Worm (Caenorhabditis elegans) whole organism, L4 larva: ENCODE measurements around the gene Y55F3BL.6.

ENCODE experiments used
- F10B5.3 ChIP-seq: sonication (generic microtip); optimal IDR thresholded peaks from 2 replicates; lab custom pipeline; 2016; ENCODE audit warnings: mild to moderate bottlenecking, missing genetic modification characterization, missing compliant biosample characterization
- F44E2.7 ChIP-seq: fragments of 200-800 bp; sonication (Bioruptor generic); IDR thresholded peaks from 2 replicates; pipeline ENCODE4 v2.1.2; 2022; ENCODE audit warnings: missing genetic modification characterization, missing compliant biosample characterization
- T20F7.1 ChIP-seq: fragments of 200-800 bp; sonication (Bioruptor generic); optimal IDR thresholded peaks from 2 replicates; lab custom pipeline; 2018; ENCODE audit warnings: mild to moderate bottlenecking, missing genetic modification characterization, missing compliant biosample characterization
- Y105C5A.15 ChIP-seq: fragments of 200-800 bp; sonication (Bioruptor generic); IDR thresholded peaks from 2 replicates; pipeline ENCODE4 v1.3.6; 2022; ENCODE audit warnings: missing genetic modification characterization, missing compliant biosample characterization
- Y48G9A.11 ChIP-seq: fragments of 200-800 bp; sonication (Bioruptor generic); IDR thresholded peaks from 2 replicates; pipeline ENCODE4 v1.3.6; 2022; ENCODE audit warnings: missing genetic modification reagents, missing genetic modification characterization, missing compliant biosample characterization
- Y5F2A.4 ChIP-seq: fragments of 200-800 bp; sonication (Bioruptor generic); optimal IDR thresholded peaks from 2 replicates; lab custom pipeline; 2018; ENCODE audit warnings: mild to moderate bottlenecking, missing genetic modification characterization, missing compliant biosample characterization
- ZK546.5 ChIP-seq, 2 experiments: sonication (generic microtip); optimal IDR thresholded peaks; 2 replicates each; lab custom pipeline; 2017; ENCODE audit warnings: missing biosample characterization in 2 of 2, missing genetic modification characterization in 2 of 2
- aha-1 ChIP-seq: fragments of 150-350 bp; peaks from one replicate; lab custom pipeline; 2014; ENCODE audit warnings: missing biosample characterization, missing genetic modification characterization
- ama-1 ChIP-seq: fragments of 150-350 bp; optimal IDR thresholded peaks from 2 replicates; lab custom pipeline; 2014; ENCODE audit warnings: inconsistent platforms, mixed read lengths
- ceh-20 ChIP-seq: fragments of 200-800 bp; sonication (Bioruptor generic); IDR thresholded peaks from 2 replicates; pipeline ENCODE4 v1.3.6; 2022; ENCODE audit warnings: missing genetic modification reagents, missing genetic modification characterization, missing compliant biosample characterization
- ceh-28 ChIP-seq: fragments of 150-350 bp; optimal IDR thresholded peaks from 2 replicates; lab custom pipeline; 2014; ENCODE audit warnings: missing biosample characterization, missing genetic modification reagents, missing genetic modification characterization
- ceh-62 ChIP-seq: sonication (generic microtip); optimal IDR thresholded peaks from 2 replicates; lab custom pipeline; 2017; ENCODE audit warnings: missing biosample characterization, missing genetic modification characterization
- ceh-82 ChIP-seq: sonication (generic microtip); optimal IDR thresholded peaks from 2 replicates; lab custom pipeline; 2017; ENCODE audit warnings: missing biosample characterization, missing genetic modification characterization
- dmd-6 ChIP-seq: fragments of 200-800 bp; sonication (Bioruptor generic); IDR thresholded peaks from 2 replicates; pipeline ENCODE4 v1.3.6; 2022; ENCODE audit warnings: missing genetic modification reagents, missing genetic modification characterization, missing compliant biosample characterization
- duxl-1 ChIP-seq: sonication (generic microtip); optimal IDR thresholded peaks from 2 replicates; lab custom pipeline; 2016; ENCODE audit warnings: mild to moderate bottlenecking, missing genetic modification characterization, moderate library complexity, missing compliant biosample characterization; ENCODE audit not compliant: poor library complexity
- dve-1 ChIP-seq: sonication (generic microtip); optimal IDR thresholded peaks from 2 replicates; lab custom pipeline; 2017; ENCODE audit warnings: antibody characterized with exemption, mild to moderate bottlenecking, missing genetic modification characterization, missing compliant biosample characterization; ENCODE audit not compliant: insufficient read depth
- egl-27 ChIP-seq: sonication (generic microtip); optimal IDR thresholded peaks from 3 replicates; lab custom pipeline; 2017; ENCODE audit warnings: missing biosample characterization, missing genetic modification reagents, missing genetic modification characterization
- egl-43 ChIP-seq: fragments of 200-800 bp; sonication (Bioruptor generic); IDR thresholded peaks from 2 replicates; pipeline ENCODE4 v1.3.6; 2022; ENCODE audit warnings: missing genetic modification reagents, missing genetic modification characterization, missing compliant biosample characterization
- fkh-10 ChIP-seq: fragments of 150-350 bp; optimal IDR thresholded peaks from 2 replicates; lab custom pipeline; 2014; ENCODE audit warnings: missing biosample characterization, missing genetic modification reagents, missing genetic modification characterization
- gei-8 ChIP-seq: fragments of 200-800 bp; sonication (Bioruptor generic); optimal IDR thresholded peaks from 2 replicates; lab custom pipeline; 2018; ENCODE audit warnings: mild to moderate bottlenecking, missing genetic modification characterization, missing compliant biosample characterization
- hif-1 ChIP-seq, 2 experiments: sonication (generic microtip); optimal IDR thresholded peaks; 2 replicates each; lab custom pipeline; 2016 to 2017; ENCODE audit warnings: missing compliant biosample characterization in 2 of 2, missing genetic modification characterization in 2 of 2, missing genetic modification reagents in 2 of 2, missing genotype in 2 of 2, mild to moderate bottlenecking in 1 of 2
- hlh-30 ChIP-seq: sonication (generic microtip); optimal IDR thresholded peaks from 2 replicates; lab custom pipeline; 2017; ENCODE audit warnings: antibody characterized with exemption, mild to moderate bottlenecking, missing genetic modification characterization, missing compliant biosample characterization; ENCODE audit not compliant: insufficient read depth
- lir-3 ChIP-seq: sonication (generic microtip); optimal IDR thresholded peaks from 2 replicates; lab custom pipeline; 2016; ENCODE audit warnings: mild to moderate bottlenecking, missing genetic modification characterization, missing compliant biosample characterization
- lsy-2 ChIP-seq, 2 experiments: fragments of 150-350 bp in 1 of 2; sonication (generic microtip) in 1 of 2; optimal IDR thresholded peaks; 2 replicates each; lab custom pipeline; 2014 to 2017; ENCODE audit warnings: missing biosample characterization in 2 of 2, missing genetic modification characterization in 2 of 2
- mdl-1 ChIP-seq, 2 experiments: fragments of 150-350 bp in 1 of 2; sonication (generic microtip) in 1 of 2; optimal IDR thresholded peaks; 2 replicates each; lab custom pipeline; 2014 to 2017; ENCODE audit warnings: missing biosample characterization in 2 of 2, missing genetic modification characterization in 2 of 2
- mdt-29 ChIP-seq: fragments of 200-800 bp; sonication (Bioruptor generic); IDR thresholded peaks from 2 replicates; pipeline ENCODE4 v1.3.6; 2022; ENCODE audit warnings: missing genetic modification reagents, missing genetic modification characterization, missing compliant biosample characterization
- nhr-111 ChIP-seq: fragments of 200-800 bp; sonication (Bioruptor generic); optimal IDR thresholded peaks from 2 replicates; lab custom pipeline; 2018; ENCODE audit warnings: mild to moderate bottlenecking, missing genetic modification characterization, missing compliant biosample characterization
- nhr-237 ChIP-seq: sonication (generic microtip); optimal IDR thresholded peaks from 2 replicates; lab custom pipeline; 2017; ENCODE audit warnings: missing biosample characterization, missing genetic modification characterization
- nhr-48 ChIP-seq: sonication (generic microtip); optimal IDR thresholded peaks from 2 replicates; lab custom pipeline; 2016; ENCODE audit warnings: mild to moderate bottlenecking, missing genetic modification characterization, missing compliant biosample characterization
- pqm-1 ChIP-seq: sonication (generic microtip); optimal IDR thresholded peaks from 2 replicates; lab custom pipeline; 2017; ENCODE audit warnings: missing biosample characterization, missing genetic modification characterization
- saeg-2 ChIP-seq: fragments of 200-800 bp; sonication (Bioruptor generic); IDR thresholded peaks from 2 replicates; pipeline ENCODE4 v1.3.6; 2022; ENCODE audit warnings: missing genetic modification reagents, missing genetic modification characterization, missing compliant biosample characterization
- snpc-1.2 ChIP-seq: fragments of 200-800 bp; sonication (Bioruptor generic); IDR thresholded peaks from 2 replicates; pipeline ENCODE4 v1.3.6; 2022; ENCODE audit warnings: missing genetic modification reagents, missing genetic modification characterization, missing compliant biosample characterization
- spr-3 ChIP-seq: fragments of 200-800 bp; sonication (Bioruptor generic); optimal IDR thresholded peaks from 2 replicates; lab custom pipeline; 2018; ENCODE audit warnings: mild to moderate bottlenecking, missing genetic modification characterization, missing compliant biosample characterization
- tag-97 ChIP-seq: fragments of 200-800 bp; sonication (Bioruptor generic); IDR thresholded peaks from 2 replicates; pipeline ENCODE4 v1.3.6; 2022; ENCODE audit warnings: missing genetic modification characterization, missing compliant biosample characterization
- vab-7 ChIP-seq: fragments of 200-800 bp; sonication (Bioruptor generic); IDR thresholded peaks from 2 replicates; pipeline ENCODE4 v1.3.6; 2022; ENCODE audit warnings: missing genetic modification reagents, missing genetic modification characterization, missing compliant biosample characterization
- zip-11 ChIP-seq: fragments of 200-800 bp; sonication (Bioruptor generic); IDR thresholded peaks from 2 replicates; pipeline ENCODE4 v1.3.6; 2022; ENCODE audit warnings: missing genetic modification characterization, missing compliant biosample characterization
- zip-2 ChIP-seq: fragments of 150-350 bp; optimal IDR thresholded peaks from 2 replicates; lab custom pipeline; 2014; ENCODE audit warnings: missing biosample characterization, missing genetic modification characterization
- ztf-7 ChIP-seq: fragments of 150-350 bp; optimal IDR thresholded peaks from 2 replicates; lab custom pipeline; 2014; ENCODE audit warnings: missing biosample characterization, missing genetic modification characterization

The Y55F3BL.6 gene

ce11 chrIV:828427-828826, 21.6 kb upstream of the Y55F3BL.6 start (continued):
- TF ChIP-seq mdl-1 (tag; optimal IDR thresholded peaks at IDR 0.05; lab: Kevin White, UChicago) (peak in 1 of 2 experiments; percentile 64), pqm-1 (no peak), ceh-82 (tag; lab: Kevin White, UChicago) (no peak), nhr-237 (no peak), T20F7.1 (GFP tag; lab: Kevin White, UChicago) (peak; percentile 24), egl-43 (no peak), Y48G9A.11 (GFP tag; lab: Robert Waterston, UW) (no peak), ceh-62 (tag; lab: Kevin White, UChicago) (no peak), vab-7 (GFP tag; lab: Robert Waterston, UW) (no peak), tag-97 (GFP tag; lab: Robert Waterston, UW) (no peak), ztf-7 (tag; lab: Kevin White, UChicago) (no peak), nhr-111 (no peak), gei-8 (GFP tag; lab: Kevin White, UChicago) (no peak), ceh-28 (tag; lab: Kevin White, UChicago) (no peak), fkh-10 (GFP tag; lab: Kevin White, UChicago) (peak; percentile 42), duxl-1 (tag; lab: Kevin White, UChicago) (no peak), egl-27 (no peak), Y105C5A.15 (GFP tag; lab: Robert Waterston, UW) (no peak), ZK546.5 (tag; optimal IDR thresholded peaks at IDR 0.05; lab: Kevin White, UChicago) (no peak), lir-3 (tag; lab: Kevin White, UChicago) (no peak), saeg-2 (no peak), spr-3 (GFP tag; lab: Kevin White, UChicago) (no peak), dve-1 (peak; percentile 62), hlh-30 (tag; lab: Kevin White, UChicago) (peak; percentile 64), zip-2 (tag; lab: Kevin White, UChicago) (peak; percentile 10), lsy-2 (tag; optimal IDR thresholded peaks at IDR 0.05; lab: Kevin White, UChicago) (peak in 1 of 2 experiments; percentile 85)
- TF ChIP-seq, all 104 proteins: peak for 19

- TF ChIP-seq hif-1 (tag; optimal IDR thresholded peaks at IDR 0.05; lab: Kevin White, UChicago) (peak in 1 of 2 experiments; percentile 76), Y5F2A.4 (no peak), hlh-30 (tag; lab: Kevin White, UChicago) (peak; percentile 41), aha-1 (tag; lab: Kevin White, UChicago) (peak; percentile 67)
These were observed 19.3 kb upstream of the Y55F3BL.6 start for ce11 chrIV:826145-826544.

ce11 chrIV:824854-825253, 18.0 kb upstream of the Y55F3BL.6 start, which contains the start of gene zipt-15:
zipt-15 (minus strand) TSS chrIV:824954.
- TF ChIP-seq nhr-48 (tag; lab: Kevin White, UChicago) = no peak
- no peak for TF ChIP-seq nhr-237
- TF ChIP-seq F44E2.7 (GFP tag; lab: Robert Waterston, UW) = no peak
- no peak for TF ChIP-seq spr-3 (GFP tag; lab: Kevin White, UChicago)
- TF ChIP-seq ama-1 (lab: Kevin White, UChicago) = no peak
- no peak for TF ChIP-seq ceh-20 (GFP tag; lab: Robert Waterston, UW)
- TF ChIP-seq mdt-29 (GFP tag; lab: Robert Waterston, UW) = no peak
- no peak for TF ChIP-seq F10B5.3 (tag; lab: Kevin White, UChicago)
- no peak for TF ChIP-seq dmd-6 (GFP tag; lab: Robert Waterston, UW)
- no peak for TF ChIP-seq nhr-111
- no peak for TF ChIP-seq zip-11 (GFP tag; lab: Robert Waterston, UW)
- no peak for TF ChIP-seq snpc-1.2 (GFP tag; lab: Robert Waterston, UW)
- TF ChIP-seq zip-2 (tag; lab: Kevin White, UChicago) = no peak
- TF ChIP-seq lsy-2 (tag; optimal IDR thresholded peaks at IDR 0.05; lab: Kevin White, UChicago) = no peak
